Worm (Caenorhabditis elegans) whole organism, L2 larva: Measurements from ENCODE around the gene aat-2.

Experiments
- C34F6.9 ChIP-seq: fragments of 150-350 bp; optimal IDR thresholded peaks from 2 replicates; lab custom pipeline; 2014; ENCODE audit warnings: missing biosample characterization, missing genetic modification characterization
- R02D3.7 ChIP-seq: fragments of 150-350 bp; optimal IDR thresholded peaks from 2 replicates; lab custom pipeline; 2014; ENCODE audit warnings: missing biosample characterization, missing genetic modification characterization
- aly-2 ChIP-seq: fragments of 150-350 bp; optimal IDR thresholded peaks from 2 replicates; lab custom pipeline; 2014; ENCODE audit warnings: missing biosample characterization, missing genetic modification characterization
- ama-1 ChIP-seq: fragments of 150-350 bp; optimal IDR thresholded peaks from 2 replicates; lab custom pipeline; 2018; ENCODE audit warnings: inconsistent platforms
- ceh-82 ChIP-seq: fragments of 150-350 bp; optimal IDR thresholded peaks from 2 replicates; lab custom pipeline; 2014; ENCODE audit warnings: missing biosample characterization, missing genetic modification characterization
- elt-1 ChIP-seq: fragments of 150-350 bp; optimal IDR thresholded peaks from 2 replicates; lab custom pipeline; 2014; ENCODE audit warnings: missing biosample characterization, missing genetic modification characterization
- nhr-21 ChIP-seq: fragments of 150-350 bp; optimal IDR thresholded peaks from 2 replicates; lab custom pipeline; 2014; ENCODE audit warnings: missing biosample characterization, missing genetic modification characterization
- unc-62 ChIP-seq: fragments of 150-350 bp; optimal IDR thresholded peaks from 2 replicates; lab custom pipeline; 2014; ENCODE audit warnings: missing biosample characterization, missing genetic modification reagents, missing genetic modification characterization
- zag-1 ChIP-seq: fragments of 150-350 bp; optimal IDR thresholded peaks from 2 replicates; lab custom pipeline; 2014; ENCODE audit warnings: missing biosample characterization, missing genetic modification characterization
- ztf-1 ChIP-seq: fragments of 200-800 bp; sonication (Bioruptor generic); conservative IDR thresholded peaks from 2 replicates; pipeline ENCODE4 v1.3.6; 2022; ENCODE audit warnings: missing genetic modification characterization, missing compliant biosample characterization
- ztf-11 ChIP-seq: sonication (generic microtip); optimal IDR thresholded peaks from 2 replicates; lab custom pipeline; 2017; ENCODE audit warnings: missing biosample characterization, missing genetic modification characterization

ce11 chrV:9260411-9260810 is 14.3 kb upstream of the aat-2 start:
- TF ChIP-seq elt-1 (tag; lab: Kevin White, UChicago) (no peak), zag-1 (no peak), ztf-11 (tag; lab: Kevin White, UChicago) (no peak), R02D3.7 (no peak), unc-62 (GFP tag; lab: Kevin White, UChicago) (no peak), C34F6.9 (tag; lab: Kevin White, UChicago) (no peak), aly-2 (no peak), ztf-1 (no peak), ama-1 (lab: Kevin White, UChicago) (no peak), ceh-82 (tag; lab: Kevin White, UChicago) (no peak), nhr-21 (no peak)
